Worm (Caenorhabditis elegans) whole organism, midembryonic: ENCODE measurements around the gene zig-3.

Experiments used
- T22C8.4 ChIP-seq: fragments of 200-800 bp; sonication (Bioruptor generic); IDR thresholded peaks from 2 replicates; pipeline ENCODE4 v1.3.6; 2022; ENCODE audit warnings: missing genetic modification characterization, missing compliant biosample characterization
- cog-1 ChIP-seq: sonication (generic microtip); optimal IDR thresholded peaks from 2 replicates; lab custom pipeline; 2016; ENCODE audit warnings: missing genetic modification characterization, missing compliant biosample characterization
- flt-1 ChIP-seq: fragments of 200-800 bp; sonication (Bioruptor generic); IDR thresholded peaks from 2 replicates; pipeline ENCODE4 v1.3.6; 2022; ENCODE audit warnings: missing genetic modification characterization, missing compliant biosample characterization
- med-1 ChIP-seq: sonication (generic microtip); optimal IDR thresholded peaks from 2 replicates; lab custom pipeline; 2017; ENCODE audit warnings: missing genetic modification characterization, mild to moderate bottlenecking, missing compliant biosample characterization, antibody characterized with exemption, missing genetic modification reagents; ENCODE audit not compliant: insufficient read depth
- ref-1 ChIP-seq: fragments of 200-800 bp; sonication (Bioruptor generic); conservative IDR thresholded peaks from 2 replicates; pipeline ENCODE4 v1.3.6; 2022; ENCODE audit warnings: missing genetic modification reagents, missing genetic modification characterization, missing compliant biosample characterization
- tab-1 ChIP-seq: fragments of 200-800 bp; sonication (Bioruptor generic); IDR thresholded peaks from 2 replicates; pipeline ENCODE4 v1.3.6; 2022; ENCODE audit warnings: missing genetic modification characterization, missing compliant biosample characterization
- ztf-23 ChIP-seq: fragments of 200-800 bp; sonication (Bioruptor generic); IDR thresholded peaks from 2 replicates; pipeline ENCODE4 v1.3.6; 2022; ENCODE audit warnings: missing genetic modification reagents, missing genetic modification characterization, missing compliant biosample characterization
- ztf-29 ChIP-seq: fragments of 200-800 bp; sonication (Bioruptor generic); IDR thresholded peaks from 2 replicates; pipeline ENCODE4 v1.3.6; 2022; ENCODE audit warnings: missing genetic modification reagents, missing genetic modification characterization, missing compliant biosample characterization

- TF ChIP-seq med-1 (GFP tag; lab: Kevin White, UChicago) = no peak
- no peak for TF ChIP-seq T22C8.4 (GFP tag; lab: Robert Waterston, UW)
- no peak for TF ChIP-seq cog-1 (tag; lab: Kevin White, UChicago)
- no peak for TF ChIP-seq tab-1
- TF ChIP-seq flt-1 (GFP tag; lab: Robert Waterston, UW) = no peak
- no peak for TF ChIP-seq ztf-23 (GFP tag; lab: Robert Waterston, UW)
- TF ChIP-seq ztf-29 (GFP tag; lab: Robert Waterston, UW) = no peak
- TF ChIP-seq ref-1 (GFP tag; lab: Robert Waterston, UW) = no peak
These were observed 23.1 kb downstream of the zig-3 start for ce11 chrX:7953695-7954094.
